Worm (Caenorhabditis elegans): ENCODE results near the gene T05B4.12.

The T05B4.12 gene

ce11 chrV:4104298-4104697, 21.5 kb downstream of the T05B4.12 start, which contains the start of gene srj-39:
Gene srj-39, plus strand, starts transcription at chrV:4104598.
- TF ChIP-seq mbf-1 (tag; optimal IDR thresholded peaks at IDR 0.05) (no peak), lin-39 (tag; optimal IDR thresholded peaks at IDR 0.05) (no peak), mdl-1 (tag; optimal IDR thresholded peaks at IDR 0.05) (no peak), nhr-25 (tag; optimal IDR thresholded peaks at IDR 0.05) (no peak), crh-2 (tag; optimal IDR thresholded peaks at IDR 0.05) (no peak), blmp-1 (tag; optimal IDR thresholded peaks at IDR 0.05; ENCODE audit: insufficient read depth) (no peak), unc-62 (GFP tag; optimal IDR thresholded peaks at IDR 0.05) (no peak), nhr-10 (tag; optimal IDR thresholded peaks at IDR 0.05) (no peak), ztf-1 (GFP tag; conservative IDR thresholded peaks at IDR 0.05) (no peak), ama-1 (optimal IDR thresholded peaks at IDR 0.05) (no peak), nhr-11 (tag; optimal IDR thresholded peaks at IDR 0.05) (no peak), C34F6.9 (tag; optimal IDR thresholded peaks at IDR 0.05) (no peak), peb-1 (tag; optimal IDR thresholded peaks at IDR 0.05) (no peak), nhr-12 (tag; optimal IDR thresholded peaks at IDR 0.05) (no peak), lin-11 (tag; optimal IDR thresholded peaks at IDR 0.05) (no peak)

ce11 chrV:4101567-4101966, 24.3 kb downstream of the T05B4.12 start, which contains the start of gene srj-40:
Gene srj-40, plus strand, starts transcription at chrV:4101867.
- TF ChIP-seq aly-2 (tag; optimal IDR thresholded peaks at IDR 0.05) (no peak), lsy-2 (tag; optimal IDR thresholded peaks at IDR 0.05) (no peak), elt-1 (tag; optimal IDR thresholded peaks at IDR 0.05) (no peak), mbf-1 (tag; optimal IDR thresholded peaks at IDR 0.05) (no peak), ztf-11 (tag; optimal IDR thresholded peaks at IDR 0.05) (no peak), lin-13 (GFP tag; optimal IDR thresholded peaks at IDR 0.05) (no peak), unc-62 (GFP tag; optimal IDR thresholded peaks at IDR 0.05) (no peak), sma-9 (GFP tag; optimal IDR thresholded peaks at IDR 0.05) (no peak), sma-9 (tag; optimal IDR thresholded peaks at IDR 0.05) (no peak), R02D3.7 (tag; optimal IDR thresholded peaks at IDR 0.05) (no peak), mdl-1 (tag; optimal IDR thresholded peaks at IDR 0.05) (no peak)

- TF ChIP-seq skn-1 (tag; optimal IDR thresholded peaks at IDR 0.05): no peak
- no peak for TF ChIP-seq nhr-6 (tag; optimal IDR thresholded peaks at IDR 0.05)
- no peak for TF ChIP-seq Y55F3AM.14 (GFP tag; optimal IDR thresholded peaks at IDR 0.05)
- TF ChIP-seq C34F6.9 (tag; optimal IDR thresholded peaks at IDR 0.05): no peak
- no peak for TF ChIP-seq nhr-11 (tag; optimal IDR thresholded peaks at IDR 0.05)
Observed at ce11 chrV:4094740-4095139, 31.1 kb downstream of the T05B4.12 start, which contains the start of gene nhr-181. Gene nhr-181, plus strand, starts transcription at chrV:4095040.

- TF ChIP-seq nhr-6 (tag; optimal IDR thresholded peaks at IDR 0.05) (no peak), elt-3 (tag; optimal IDR thresholded peaks at IDR 0.05) (no peak)
Observed at ce11 chrV:4082952-4083351, 42.9 kb downstream of the T05B4.12 start, which contains the start of gene F38H12.5. Gene F38H12.5, minus strand, starts transcription at chrV:4083052.

- TF ChIP-seq nhr-25 (tag; optimal IDR thresholded peaks at IDR 0.05) (no peak), lin-11 (tag; optimal IDR thresholded peaks at IDR 0.05) (no peak), nhr-129 (tag; optimal IDR thresholded peaks at IDR 0.05) (no peak), ztf-4 (tag; optimal IDR thresholded peaks at IDR 0.05) (no peak), ama-1 (optimal IDR thresholded peaks at IDR 0.05) (no peak), nhr-11 (tag; optimal IDR thresholded peaks at IDR 0.05) (no peak), nhr-10 (tag; optimal IDR thresholded peaks at IDR 0.05) (no peak), ZK546.5 (tag; optimal IDR thresholded peaks at IDR 0.05) (no peak), alr-1 (tag; optimal IDR thresholded peaks at IDR 0.05) (no peak), fos-1 (tag; optimal IDR thresholded peaks at IDR 0.05) (no peak), elt-1 (tag; optimal IDR thresholded peaks at IDR 0.05) (no peak), blmp-1 (tag; optimal IDR thresholded peaks at IDR 0.05; ENCODE audit: insufficient read depth) (no peak), sem-4 (tag; optimal IDR thresholded peaks at IDR 0.05) (no peak), egl-27 (tag; optimal IDR thresholded peaks at IDR 0.05) (no peak), nhr-21 (tag; optimal IDR thresholded peaks at IDR 0.05) (no peak)
Observed at ce11 chrV:4081283-4081682, 44.6 kb downstream of the T05B4.12 start, which contains the start of gene srh-211. Gene srh-211, minus strand, starts transcription at chrV:4081383.
